Fruit fly (Drosophila melanogaster): ENCODE measurements around the gene SmydA-9.

DNA sequence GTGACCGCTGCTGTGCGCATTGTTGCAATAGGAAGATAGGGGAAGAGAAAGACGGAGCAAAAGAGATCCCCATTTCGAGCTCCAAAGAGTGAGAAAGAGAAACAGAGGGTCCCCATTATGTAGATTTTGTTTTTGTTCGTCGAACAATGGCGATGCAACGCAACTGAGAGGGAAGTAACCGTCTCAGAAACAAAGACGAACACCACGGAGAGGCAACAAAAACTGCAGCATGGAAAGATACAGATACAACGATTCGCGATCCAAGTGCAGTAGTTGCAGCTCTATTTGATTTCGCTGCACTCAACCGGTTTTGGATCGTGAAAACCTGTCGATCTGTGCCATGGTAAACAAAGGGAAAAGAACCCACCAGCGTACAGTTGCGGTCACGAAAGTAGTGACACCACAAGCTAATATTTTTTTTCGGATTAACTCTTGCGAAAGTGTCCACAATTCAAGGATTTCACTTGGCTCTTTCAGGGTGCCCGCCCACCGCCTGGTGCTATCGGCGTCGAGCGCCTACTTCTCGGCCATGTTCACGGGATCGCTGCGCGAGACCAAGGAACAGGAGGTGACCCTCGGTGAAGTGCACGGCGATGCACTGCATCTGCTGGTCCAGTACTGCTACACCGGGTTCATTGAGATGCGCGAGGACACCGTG, 41.5 kb upstream of the SmydA-9 start:
- TF ChIP-seq CG8478 (optimal IDR thresholded peaks at IDR 0.05) (no peak), CTCF (optimal IDR thresholded peaks at IDR 0.05) (no peak)

Measured in S2 (cell line).